Worm (Caenorhabditis elegans) whole organism, L1 larva: ENCODE measurements around the gene ZK616.65.

Experiments used
- C34B4.2 ChIP-seq: sonication (generic microtip); optimal IDR thresholded peaks from 2 replicates; lab custom pipeline; 2017; ENCODE audit warnings: mild to moderate bottlenecking, missing genetic modification characterization, missing compliant biosample characterization
- F16B12.6 ChIP-seq: fragments of 150-350 bp; optimal IDR thresholded peaks from 2 replicates; lab custom pipeline; 2014; ENCODE audit warnings: missing biosample characterization, missing genetic modification characterization
- alr-1 ChIP-seq: fragments of 200-800 bp; sonication (Bioruptor generic); optimal IDR thresholded peaks from 2 replicates; lab custom pipeline; 2018; ENCODE audit warnings: borderline replicate concordance, mild to moderate bottlenecking, missing genetic modification characterization, missing compliant biosample characterization
- aly-2 ChIP-seq: fragments of 150-350 bp; optimal IDR thresholded peaks from 2 replicates; lab custom pipeline; 2014; ENCODE audit warnings: missing biosample characterization, missing genetic modification characterization
- ama-1 ChIP-seq: fragments of 150-350 bp; optimal IDR thresholded peaks from 2 replicates; lab custom pipeline; 2014
- ceh-63 ChIP-seq: fragments of 200-800 bp; sonication (Bioruptor generic); optimal IDR thresholded peaks from 2 replicates; lab custom pipeline; 2018; ENCODE audit warnings: mild to moderate bottlenecking, missing genetic modification characterization, missing compliant biosample characterization
- ceh-90 ChIP-seq: sonication (generic microtip); optimal IDR thresholded peaks from 2 replicates; lab custom pipeline; 2016; ENCODE audit warnings: missing genetic modification characterization, missing compliant biosample characterization
- ces-1 ChIP-seq: fragments of 150-350 bp; optimal IDR thresholded peaks from 2 replicates; lab custom pipeline; 2014; ENCODE audit warnings: missing biosample characterization, missing genetic modification reagents, missing genetic modification characterization
- dpl-1 ChIP-seq, 3 experiments: fragments of 150-350 bp in 2 of 3; sonication (generic microtip) in 1 of 3; optimal IDR thresholded peaks; 2 replicates each; lab custom pipeline; 2014 to 2017; ENCODE audit warnings: missing biosample characterization in 3 of 3, missing genetic modification characterization in 3 of 3, missing genetic modification reagents in 3 of 3
- dsc-1 ChIP-seq: sonication (generic microtip); optimal IDR thresholded peaks from 2 replicates; lab custom pipeline; 2016; ENCODE audit warnings: mild to moderate bottlenecking, missing genetic modification characterization, missing compliant biosample characterization
- egl-13 ChIP-seq: sonication (generic microtip); optimal IDR thresholded peaks from 2 replicates; lab custom pipeline; 2016; ENCODE audit warnings: missing genotype, missing genetic modification reagents, missing genetic modification characterization, missing compliant biosample characterization
- egl-27 ChIP-seq, 2 experiments: fragments of 150-350 bp in 1 of 2; sonication (generic microtip); optimal IDR thresholded peaks; 3 replicates each; lab custom pipeline; 2017 to 2018; ENCODE audit warnings: missing biosample characterization in 2 of 2, missing genetic modification characterization in 2 of 2, missing genetic modification reagents in 2 of 2
- elt-2 ChIP-seq: sonication (generic microtip); optimal IDR thresholded peaks from 2 replicates; lab custom pipeline; 2016; ENCODE audit warnings: missing genetic modification characterization, mild to moderate bottlenecking, inconsistent platforms, missing compliant biosample characterization, missing genetic modification reagents
- ets-5 ChIP-seq: fragments of 200-800 bp; sonication (Bioruptor generic); IDR thresholded peaks from 2 replicates; pipeline ENCODE4 v1.3.6; 2022; ENCODE audit warnings: missing genetic modification characterization, missing compliant biosample characterization
- fkh-10 ChIP-seq: sonication (generic microtip); optimal IDR thresholded peaks from 2 replicates; lab custom pipeline; 2017; ENCODE audit warnings: missing biosample characterization, missing genetic modification reagents, missing genetic modification characterization
- fkh-4 ChIP-seq: sonication (generic microtip); optimal IDR thresholded peaks from 2 replicates; lab custom pipeline; 2016; ENCODE audit warnings: missing compliant biosample characterization, missing genetic modification characterization, borderline replicate concordance
- fkh-8 ChIP-seq: sonication (generic microtip); optimal IDR thresholded peaks from 2 replicates; lab custom pipeline; 2016; ENCODE audit warnings: mild to moderate bottlenecking, missing genetic modification characterization, missing compliant biosample characterization
- grh-1 ChIP-seq: fragments of 200-800 bp; sonication (Bioruptor generic); IDR thresholded peaks from 2 replicates; pipeline ENCODE4 v1.3.6; 2022; ENCODE audit warnings: missing genetic modification reagents, missing genetic modification characterization, missing compliant biosample characterization
- hlh-4 ChIP-seq: sonication (generic microtip); optimal IDR thresholded peaks from 2 replicates; lab custom pipeline; 2016; ENCODE audit warnings: mild to moderate bottlenecking, missing genetic modification characterization, missing compliant biosample characterization
- isw-1 ChIP-seq: fragments of 200-800 bp; sonication (Bioruptor generic); IDR thresholded peaks from 2 replicates; pipeline ENCODE4 v1.3.6; 2022; ENCODE audit warnings: missing genetic modification characterization, missing compliant biosample characterization
- jun-1 ChIP-seq: fragments of 150-350 bp; optimal IDR thresholded peaks from 2 replicates; lab custom pipeline; 2014; ENCODE audit warnings: missing biosample characterization, missing genetic modification reagents, missing genetic modification characterization
- lin-13 ChIP-seq: fragments of 150-350 bp; optimal IDR thresholded peaks from 2 replicates; lab custom pipeline; 2014; ENCODE audit warnings: missing biosample characterization, missing genetic modification reagents, missing genetic modification characterization
- lin-15B ChIP-seq: fragments of 150-350 bp; sonication (generic microtip); optimal IDR thresholded peaks from 3 replicates; lab custom pipeline; 2014; ENCODE audit warnings: missing biosample characterization, missing genetic modification characterization
- lin-35 ChIP-seq, 2 experiments: fragments of 150-350 bp; optimal IDR thresholded peaks; 2 replicates each; lab custom pipeline; 2014; ENCODE audit warnings: missing biosample characterization in 2 of 2, missing genetic modification characterization in 2 of 2, missing genetic modification reagents in 2 of 2
- lsy-2 ChIP-seq, 2 experiments: fragments of 150-350 bp; optimal IDR thresholded peaks; 2 replicates each; lab custom pipeline; 2014; ENCODE audit warnings: missing biosample characterization in 2 of 2, missing genetic modification characterization in 2 of 2
- mef-2 ChIP-seq: fragments of 150-350 bp; optimal IDR thresholded peaks from 2 replicates; lab custom pipeline; 2014; ENCODE audit warnings: missing biosample characterization, missing genetic modification characterization
- mep-1 ChIP-seq: fragments of 150-350 bp; optimal IDR thresholded peaks from 2 replicates; lab custom pipeline; 2014; ENCODE audit warnings: missing biosample characterization, missing genetic modification characterization
- nhr-12 ChIP-seq: sonication (generic microtip); optimal IDR thresholded peaks from 2 replicates; lab custom pipeline; 2017; ENCODE audit warnings: missing biosample characterization, missing genetic modification characterization
- nhr-20 ChIP-seq: sonication (generic microtip); optimal IDR thresholded peaks from 2 replicates; lab custom pipeline; 2016; ENCODE audit warnings: mild to moderate bottlenecking, missing genetic modification characterization, missing compliant biosample characterization
- nhr-237 ChIP-seq: fragments of 150-350 bp; optimal IDR thresholded peaks from 2 replicates; lab custom pipeline; 2014; ENCODE audit warnings: missing biosample characterization, missing genetic modification characterization
- nhr-28 ChIP-seq: fragments of 150-350 bp; optimal IDR thresholded peaks from 2 replicates; lab custom pipeline; 2014; ENCODE audit warnings: missing biosample characterization, missing genetic modification characterization
- nhr-47 ChIP-seq: sonication (generic microtip); optimal IDR thresholded peaks from 2 replicates; lab custom pipeline; 2016; ENCODE audit warnings: mild to moderate bottlenecking, missing genetic modification characterization, moderate library complexity, missing compliant biosample characterization
- nhr-76 ChIP-seq: sonication (generic microtip); optimal IDR thresholded peaks from 2 replicates; lab custom pipeline; 2017; ENCODE audit warnings: missing biosample characterization, missing genetic modification characterization
- nhr-77 ChIP-seq: fragments of 150-350 bp; optimal IDR thresholded peaks from 2 replicates; lab custom pipeline; 2014; ENCODE audit warnings: missing biosample characterization, missing genetic modification characterization
- nhr-84 ChIP-seq: sonication (generic microtip); optimal IDR thresholded peaks from 2 replicates; lab custom pipeline; 2017; ENCODE audit warnings: missing biosample characterization, missing genetic modification characterization
- pag-3 ChIP-seq: sonication (generic microtip); optimal IDR thresholded peaks from 2 replicates; lab custom pipeline; 2017; ENCODE audit warnings: missing genetic modification characterization, mild to moderate bottlenecking, missing compliant biosample characterization, antibody characterized with exemption, borderline replicate concordance; ENCODE audit not compliant: insufficient read depth
- pax-3 ChIP-seq: fragments of 200-800 bp; sonication (Bioruptor generic); optimal IDR thresholded peaks from 2 replicates; lab custom pipeline; 2018; ENCODE audit warnings: mild to moderate bottlenecking, missing genetic modification characterization, moderate library complexity, missing compliant biosample characterization
- rnt-1 ChIP-seq: sonication (generic microtip); optimal IDR thresholded peaks from 2 replicates; lab custom pipeline; 2016; ENCODE audit warnings: mild to moderate bottlenecking, missing genetic modification characterization, moderate library complexity, missing compliant biosample characterization
- skn-1 ChIP-seq: fragments of 150-350 bp; optimal IDR thresholded peaks from 2 replicates; lab custom pipeline; 2014; ENCODE audit warnings: missing biosample characterization, missing genetic modification characterization
- snpc-4 ChIP-seq: fragments of 150-350 bp; optimal IDR thresholded peaks from 2 replicates; lab custom pipeline; 2014; ENCODE audit warnings: missing biosample characterization, missing genetic modification characterization
- sup-37 ChIP-seq: fragments of 200-800 bp; sonication (Bioruptor generic); optimal IDR thresholded peaks from 2 replicates; lab custom pipeline; 2018; ENCODE audit warnings: mild to moderate bottlenecking, missing genetic modification characterization, missing compliant biosample characterization
- tlp-1 ChIP-seq: fragments of 150-350 bp; optimal IDR thresholded peaks from 2 replicates; lab custom pipeline; 2014; ENCODE audit warnings: missing biosample characterization, missing genetic modification characterization
- unc-62 ChIP-seq: fragments of 150-350 bp; optimal IDR thresholded peaks from 2 replicates; lab custom pipeline; 2014; ENCODE audit warnings: missing biosample characterization, missing genetic modification reagents, missing genetic modification characterization
- unc-86 ChIP-seq: sonication (generic microtip); optimal IDR thresholded peaks from 2 replicates; lab custom pipeline; 2016; ENCODE audit warnings: missing genetic modification characterization, missing compliant biosample characterization
- unc-98 ChIP-seq: fragments of 200-800 bp; sonication (Bioruptor generic); IDR thresholded peaks from 2 replicates; pipeline ENCODE4 v1.3.6; 2022; ENCODE audit warnings: missing genetic modification characterization, missing compliant biosample characterization
- vab-15 ChIP-seq: sonication (generic microtip); optimal IDR thresholded peaks from 2 replicates; lab custom pipeline; 2017; ENCODE audit warnings: missing genotype, mild to moderate bottlenecking, missing genetic modification characterization, missing compliant biosample characterization
- zag-1 ChIP-seq: fragments of 150-350 bp; optimal IDR thresholded peaks from 2 replicates; lab custom pipeline; 2014; ENCODE audit warnings: missing biosample characterization, missing genetic modification characterization

The ZK616.65 gene

ce11 chrIV:5397539-5397938 lies 13.5 kb downstream of the ZK616.65 start, which contains the start of gene ZK616.2:
ZK616.2 (plus strand) TSS chrIV:5397839.
- no peak for TF ChIP-seq lin-13 (GFP tag; lab: Kevin White, UChicago)
- no peak for TF ChIP-seq fkh-8 (tag; lab: Kevin White, UChicago)
- TF ChIP-seq nhr-12 (tag; lab: Kevin White, UChicago) = no peak
- TF ChIP-seq mep-1 (tag; lab: Kevin White, UChicago) = no peak
- no peak for TF ChIP-seq tlp-1 (tag; lab: Kevin White, UChicago)
- no peak for TF ChIP-seq zag-1 (tag; lab: Kevin White, UChicago)
- TF ChIP-seq ceh-63 = no peak
- no peak for TF ChIP-seq elt-2 (tag; lab: Kevin White, UChicago)
- no peak for TF ChIP-seq ets-5 (GFP tag; lab: Robert Waterston, UW)
- no peak for TF ChIP-seq fkh-10 (GFP tag; lab: Kevin White, UChicago)
- no peak for TF ChIP-seq unc-62
- TF ChIP-seq jun-1 = no peak
- TF ChIP-seq, all 84 proteins: peak for 0

- no peak for TF ChIP-seq sup-37 (GFP tag; lab: Kevin White, UChicago)
- TF ChIP-seq zag-1 (tag; lab: Kevin White, UChicago) = no peak
- TF ChIP-seq nhr-76 = no peak
- no peak for TF ChIP-seq lsy-2 (tag; optimal IDR thresholded peaks at IDR 0.05; lab: Kevin White, UChicago)
- no peak for TF ChIP-seq egl-13 (tag; lab: Kevin White, UChicago)
- TF ChIP-seq rnt-1 = no peak
- no peak for TF ChIP-seq snpc-4 (tag; lab: Kevin White, UChicago)
- no peak for TF ChIP-seq unc-62
- TF ChIP-seq ces-1 (GFP tag; lab: Kevin White, UChicago) = no peak
- no peak for TF ChIP-seq lin-15B (tag; lab: Kevin White, UChicago)
- TF ChIP-seq ama-1 = no peak
- no peak for TF ChIP-seq ets-5 (GFP tag; lab: Robert Waterston, UW)
- TF ChIP-seq isw-1 = no peak
- no peak for TF ChIP-seq unc-98 (GFP tag; lab: Robert Waterston, UW)
- no peak for TF ChIP-seq fkh-4 (tag; lab: Kevin White, UChicago)
- no peak for TF ChIP-seq fkh-10 (GFP tag; lab: Kevin White, UChicago)
- no peak for TF ChIP-seq tlp-1 (tag; lab: Kevin White, UChicago)
- no peak for TF ChIP-seq nhr-28 (tag; lab: Kevin White, UChicago)
- no peak for TF ChIP-seq dpl-1 (GFP tag; optimal IDR thresholded peaks at IDR 0.05; lab: Kevin White, UChicago)
These were observed 14.3 kb downstream of the ZK616.65 start, which contains the start of gene ZK616.3 for ce11 chrIV:5396769-5397168. ZK616.3 (plus strand) TSS chrIV:5397069.

- TF ChIP-seq pag-3 (tag; lab: Kevin White, UChicago) (no peak), dpl-1 (GFP tag; optimal IDR thresholded peaks at IDR 0.05; lab: Kevin White, UChicago) (peak; percentile 78 to 84 (median 84)), isw-1 (peak; percentile 76), mef-2 (tag; lab: Kevin White, UChicago) (peak; percentile 23), unc-86 (peak; percentile 81), dsc-1 (peak; percentile 83), zag-1 (tag; lab: Kevin White, UChicago) (no peak), C34B4.2 (tag; lab: Kevin White, UChicago) (no peak), skn-1 (peak; percentile 29), F16B12.6 (tag; lab: Kevin White, UChicago) (peak; percentile 64), ceh-90 (no peak), egl-13 (tag; lab: Kevin White, UChicago) (peak; percentile 77), nhr-84 (no peak), egl-27 (tag; optimal IDR thresholded peaks at IDR 0.05; lab: Kevin White, UChicago) (no peak), lin-15B (tag; lab: Kevin White, UChicago) (peak; percentile 75), nhr-47 (peak; percentile 91), nhr-237 (tag; lab: Kevin White, UChicago) (no peak), jun-1 (peak; percentile 49), pax-3 (tag; lab: Kevin White, UChicago) (peak; percentile 38), hlh-4 (tag; lab: Kevin White, UChicago) (no peak), lin-13 (GFP tag; lab: Kevin White, UChicago) (peak; percentile 64), fkh-8 (tag; lab: Kevin White, UChicago) (peak; percentile 65), alr-1 (tag; lab: Kevin White, UChicago) (no peak), vab-15 (tag; lab: Kevin White, UChicago) (no peak), grh-1 (peak; percentile 71), elt-2 (tag; lab: Kevin White, UChicago) (peak; percentile 49), mep-1 (tag; lab: Kevin White, UChicago) (peak; percentile 94), nhr-77 (tag; lab: Kevin White, UChicago) (peak; percentile 48), aly-2 (tag; lab: Kevin White, UChicago) (no peak), lin-35 (GFP tag; optimal IDR thresholded peaks at IDR 0.05; lab: Kevin White, UChicago) (peak; percentile 86), fkh-4 (tag; lab: Kevin White, UChicago) (no peak), nhr-20 (peak; percentile 84)
These were observed 16.3 kb downstream of the ZK616.65 start, which contains the start of the genes perm-3 and swsn-6 for ce11 chrIV:5394687-5395086. perm-3 (minus strand) TSS chrIV:5394804. swsn-6 (plus strand) TSS chrIV:5395033.
